Fruit fly (Drosophila melanogaster) whole organism, adult: ENCODE measurements around the gene yellow-b.

Source experiments
- CG11617 ChIP-seq: fragments of 200-800 bp; sonication (Bioruptor generic); optimal IDR thresholded peaks from 2 replicates; lab custom pipeline; 2017; ENCODE audit warnings: mild to moderate bottlenecking, missing biosample characterization, missing genetic modification reagents, missing genetic modification characterization
- CG5204 ChIP-seq: fragments of 200-800 bp; sonication (Bioruptor generic); optimal IDR thresholded peaks from 2 replicates; lab custom pipeline; 2016; ENCODE audit warnings: missing biosample characterization, missing genetic modification characterization
- CG7045 ChIP-seq: fragments of 200-800 bp; sonication (Bioruptor generic); optimal IDR thresholded peaks from 2 replicates; lab custom pipeline; 2017; ENCODE audit warnings: missing biosample characterization, mild to moderate bottlenecking, missing genetic modification characterization
- Clk ChIP-seq: fragments of 200-800 bp; sonication (Bioruptor generic); optimal IDR thresholded peaks from 2 replicates; lab custom pipeline; 2017; ENCODE audit warnings: missing biosample characterization, missing genetic modification characterization
- kay ChIP-seq: fragments of 200-800 bp; sonication (Bioruptor generic); peaks from one replicate; lab custom pipeline; 2016; ENCODE audit warnings: missing biosample characterization, missing genetic modification characterization, borderline replicate concordance

dm6 chr2L:16710677-16711076 is 43.5 kb upstream of the yellow-b start:
- no peak for TF ChIP-seq kay (GFP tag; lab: Kevin White, UChicago)
- TF ChIP-seq CG7045 (GFP tag; lab: Kevin White, UChicago): no peak
- TF ChIP-seq CG5204: no peak
- TF ChIP-seq Clk (GFP tag; lab: Kevin White, UChicago): no peak
- no peak for TF ChIP-seq CG11617
